Fruit fly (Drosophila melanogaster) whole organism, wandering third instar larva: Measurements from ENCODE around the gene Art9.

ENCODE experiments used
- Abd-B ChIP-seq: fragments of >200 bp; optimal IDR thresholded peaks from 2 replicates; lab custom pipeline; 2017; ENCODE audit warnings: missing biosample characterization, missing genetic modification characterization
- Dfd ChIP-seq: fragments of >200 bp; optimal IDR thresholded peaks from 2 replicates; lab custom pipeline; 2017; ENCODE audit warnings: missing biosample characterization, missing genetic modification characterization
- Hr78 ChIP-seq: fragments of >200 bp; optimal IDR thresholded peaks from 2 replicates; lab custom pipeline; 2017; ENCODE audit warnings: missing biosample characterization, missing genetic modification characterization
- Hr83 ChIP-seq: fragments of 200-300 bp; sonication (Bioruptor generic); optimal IDR thresholded peaks from 2 replicates; lab custom pipeline; 2016; ENCODE audit warnings: missing biosample characterization, mild to moderate bottlenecking, missing genetic modification characterization, moderate library complexity; ENCODE audit not compliant: poor library complexity, severe bottlenecking
- Mio ChIP-seq: sonication (Bioruptor generic); optimal IDR thresholded peaks from 2 replicates; lab custom pipeline; 2016; ENCODE audit warnings: missing biosample characterization, missing genetic modification characterization
- Sp1 ChIP-seq: fragments of 200-800 bp; sonication (Bioruptor generic); optimal IDR thresholded peaks from 3 replicates; lab custom pipeline; 2019; ENCODE audit warnings: missing biosample characterization, mild to moderate bottlenecking, missing genetic modification characterization, moderate library complexity
- br ChIP-seq: fragments of 200-800 bp; sonication (Bioruptor generic); optimal IDR thresholded peaks from 2 replicates; lab custom pipeline; 2016; ENCODE audit warnings: missing biosample characterization, missing genetic modification characterization
- dl ChIP-seq, 2 experiments: fragments of 175-275, 200-275 bp in 1 of 2; fragments of 200-275 bp in 1 of 2; sonication (Bioruptor generic); optimal IDR thresholded peaks; lab custom pipeline; 2018; ENCODE audit warnings: mild to moderate bottlenecking in 2 of 2, missing biosample characterization in 2 of 2, missing genetic modification characterization in 2 of 2, moderate library complexity in 2 of 2; ENCODE audit not compliant: partially characterized antibody in 2 of 2, insufficient read depth in 1 of 2
- psq ChIP-seq: fragments of 200-800 bp; sonication (Bioruptor generic); optimal IDR thresholded peaks from 3 replicates; lab custom pipeline; 2017; ENCODE audit warnings: missing biosample characterization, mild to moderate bottlenecking, missing genetic modification characterization, moderate library complexity
- tai ChIP-seq: sonication (Bioruptor generic); optimal IDR thresholded peaks from 2 replicates; lab custom pipeline; 2016; ENCODE audit warnings: missing biosample characterization, missing genetic modification characterization

dm6 chr3R:13976070-13976492 lies 32.8 kb upstream of the Art9 start:
- no peak for TF ChIP-seq Dfd (GFP tag; lab: Kevin White, UChicago)
- TF ChIP-seq Sp1 = no peak
- TF ChIP-seq Hr83 (GFP tag; lab: Kevin White, UChicago) = no peak
- TF ChIP-seq br (GFP tag; lab: Kevin White, UChicago) = no peak
- TF ChIP-seq dl (GFP tag; optimal IDR thresholded peaks at IDR 0.05; lab: Kevin White, UChicago; ENCODE audit: insufficient read depth in 1 of 2, partially characterized antibody in 2 of 2) = peak in 1 of 2 experiments; percentile 63
- no peak for TF ChIP-seq Mio (GFP tag; lab: Kevin White, UChicago)
- no peak for TF ChIP-seq psq (GFP tag; lab: Kevin White, UChicago)
- no peak for TF ChIP-seq Abd-B (GFP tag; lab: Kevin White, UChicago)
- TF ChIP-seq Hr78 (GFP tag; lab: Kevin White, UChicago) = no peak
- TF ChIP-seq tai (GFP tag; lab: Kevin White, UChicago) = no peak
